Worm (Caenorhabditis elegans) whole organism, early embryonic: ENCODE results near the gene F56D6.21.

Experiments used
- ama-1 ChIP-seq: fragments of 150-350 bp; optimal IDR thresholded peaks from 2 replicates; lab custom pipeline; 2014
- hmbx-1 ChIP-seq: sonication (generic microtip); optimal IDR thresholded peaks from 2 replicates; lab custom pipeline; 2016; ENCODE audit warnings: mild to moderate bottlenecking, missing genetic modification characterization, missing compliant biosample characterization
- hnd-1 ChIP-seq: sonication (generic microtip); optimal IDR thresholded peaks from 2 replicates; lab custom pipeline; 2016; ENCODE audit warnings: missing genetic modification characterization, missing compliant biosample characterization

ce11 chrIV:3921898-3922297 is 17.2 kb downstream of the F56D6.21 start, which contains the start of gene clec-67:
- TF ChIP-seq ama-1 (lab: Kevin White, UChicago) (no peak), hnd-1 (tag; lab: Kevin White, UChicago) (no peak), hmbx-1 (no peak)
